Worm (Caenorhabditis elegans) whole organism, dauer: ENCODE measurements around the gene ceh-63.

Experiments
- unc-62 ChIP-seq: sonication (generic microtip); optimal IDR thresholded peaks from 2 replicates; lab custom pipeline; 2017; ENCODE audit warnings: missing biosample characterization, missing genetic modification reagents, missing genetic modification characterization

The ceh-63 gene

ce11 chrX:3625599-3625998, 48.3 kb downstream of the ceh-63 start:
- no peak for TF ChIP-seq unc-62 (GFP tag; lab: Kevin White, UChicago)

- no peak for TF ChIP-seq unc-62 (GFP tag; lab: Kevin White, UChicago)
Measured at ce11 chrX:3623162-3623561, 50.7 kb downstream of the ceh-63 start, which contains the start of gene C18B2.2. Gene C18B2.2 (plus strand): TSS chrX:3623462.
